Worm (Caenorhabditis elegans) whole organism, L2 larva: Measurements from ENCODE around the gene fbxb-91.

ENCODE experiments used
- C34F6.9 ChIP-seq: fragments of 150-350 bp; optimal IDR thresholded peaks from 2 replicates; lab custom pipeline; 2014; ENCODE audit warnings: missing biosample characterization, missing genetic modification characterization
- egl-27 ChIP-seq: sonication (generic microtip); optimal IDR thresholded peaks from 3 replicates; lab custom pipeline; 2017; ENCODE audit warnings: missing biosample characterization, missing genetic modification reagents, missing genetic modification characterization
- gmeb-1 ChIP-seq: fragments of 150-350 bp; optimal IDR thresholded peaks from 2 replicates; lab custom pipeline; 2014; ENCODE audit warnings: missing biosample characterization, missing genetic modification characterization
- mbf-1 ChIP-seq: sonication (generic microtip); optimal IDR thresholded peaks from 2 replicates; lab custom pipeline; 2017; ENCODE audit warnings: missing biosample characterization, missing genetic modification characterization
- nhr-11 ChIP-seq: fragments of 150-350 bp; optimal IDR thresholded peaks from 2 replicates; lab custom pipeline; 2014; ENCODE audit warnings: missing biosample characterization, missing genetic modification characterization
- nhr-129 ChIP-seq: fragments of 150-350 bp; optimal IDR thresholded peaks from 2 replicates; lab custom pipeline; 2014; ENCODE audit warnings: missing biosample characterization, missing genetic modification characterization
- nhr-25 ChIP-seq: fragments of 150-350 bp; sonication (generic microtip); optimal IDR thresholded peaks from 3 replicates; lab custom pipeline; 2014; ENCODE audit warnings: missing biosample characterization, missing genetic modification characterization
- snpc-4 ChIP-seq: fragments of 150-350 bp; optimal IDR thresholded peaks from 2 replicates; lab custom pipeline; 2014; ENCODE audit warnings: missing biosample characterization, missing genetic modification characterization

Gene fbxb-91

ce11 chrII:3701305-3701704 lies 49.3 kb downstream of the fbxb-91 start, which contains the start of gene srx-105:
TSS of gene srx-105 (minus strand) at chrII:3701405.
- TF ChIP-seq nhr-11 (tag; lab: Kevin White, UChicago) = no peak
- TF ChIP-seq egl-27 (tag; lab: Kevin White, UChicago) = no peak
- TF ChIP-seq, all 48 proteins: peak for 0

DNA sequence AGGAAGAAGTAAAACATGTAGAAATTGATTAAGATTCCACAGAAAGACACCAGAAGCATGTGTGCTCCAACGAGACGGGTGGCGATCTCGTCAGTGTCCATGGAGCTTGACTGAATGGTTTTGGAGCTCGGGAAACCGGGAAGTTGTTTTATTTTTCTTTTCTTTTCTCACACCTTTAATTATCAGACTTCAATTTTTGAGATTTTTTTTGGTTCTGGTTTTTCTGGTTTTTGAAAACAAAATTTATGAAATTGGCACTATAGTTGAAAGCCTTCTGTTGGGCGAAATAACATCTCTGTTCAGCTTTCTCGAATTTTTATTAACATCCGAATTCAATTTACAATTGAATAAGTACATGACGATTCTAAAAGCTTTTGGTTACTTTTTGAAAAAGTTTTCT lies 51.0 kb downstream of the fbxb-91 start, which contains the start of gene srx-104:
Gene srx-104 (minus strand): TSS at position 101 of the 400 bp plus-strand sequence.
- no peak for TF ChIP-seq nhr-25 (tag; lab: Kevin White, UChicago)
- TF ChIP-seq mbf-1 (tag; lab: Kevin White, UChicago) = no peak
- no peak for TF ChIP-seq nhr-129 (tag; lab: Kevin White, UChicago)
- TF ChIP-seq snpc-4 (tag; lab: Kevin White, UChicago) = no peak
- TF ChIP-seq gmeb-1 = no peak
- no peak for TF ChIP-seq C34F6.9 (tag; lab: Kevin White, UChicago)
